Fruit fly (Drosophila melanogaster) whole organism, embryonic: ENCODE data around the gene CG42375.

Experiments
- CG34376 ChIP-seq: fragments of 200-800 bp; sonication (Bioruptor generic); optimal IDR thresholded peaks from 2 replicates; lab custom pipeline; 2018; ENCODE audit warnings: missing biosample characterization, mild to moderate bottlenecking, missing genetic modification characterization
- CG4404 ChIP-seq: fragments of 200-800 bp; sonication (Bioruptor generic); IDR thresholded peaks from 2 replicates; pipeline ENCODE4 v1.3.6; 2022; ENCODE audit warnings: missing biosample characterization, missing genetic modification characterization
- psq ChIP-seq: fragments of 200-800 bp; sonication (Bioruptor generic); optimal IDR thresholded peaks from 2 replicates; lab custom pipeline; 2017; ENCODE audit warnings: missing biosample characterization, missing genetic modification characterization
- stc ChIP-seq: fragments of 200-800 bp; sonication (Bioruptor generic); IDR thresholded peaks from 2 replicates; pipeline ENCODE4 v1.3.6; 2022; ENCODE audit warnings: missing biosample characterization, missing genetic modification characterization
- vnd ChIP-seq: fragments of 200-800 bp; sonication (Bioruptor generic); IDR thresholded peaks from 3 replicates; pipeline ENCODE4 v1.3.6; 2022; ENCODE audit warnings: missing biosample characterization, missing genetic modification characterization; ENCODE audit not compliant: partially characterized antibody

DNA sequence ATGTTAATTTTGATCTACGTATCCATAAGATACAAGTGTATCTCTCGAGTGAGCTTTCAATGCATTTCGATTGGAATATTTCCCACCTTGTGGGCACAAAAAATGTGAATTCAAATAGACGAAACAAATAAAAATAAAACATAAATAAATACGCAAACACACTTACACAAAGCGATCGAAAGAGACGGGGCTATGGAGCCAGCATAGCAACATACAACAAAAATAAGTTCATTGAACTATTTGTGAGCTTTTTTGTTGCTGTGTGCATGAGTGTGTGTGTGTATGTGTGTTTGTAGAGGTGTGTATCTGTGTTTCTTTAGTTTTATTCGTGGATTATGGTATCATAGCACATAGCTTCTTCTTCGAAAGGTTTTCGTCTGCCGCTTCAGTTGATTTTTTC, 41.1 kb downstream of the CG42375 start:
- TF ChIP-seq CG34376 (GFP tag; lab: Kevin White, UChicago), result no peak
- TF ChIP-seq stc (GFP tag; lab: Robert Waterston, UW), result no peak
- TF ChIP-seq vnd (GFP tag; lab: Robert Waterston, UW), result no peak
- TF ChIP-seq psq (GFP tag; lab: Kevin White, UChicago), result no peak
- TF ChIP-seq CG4404, result no peak
